Worm (Caenorhabditis elegans): Measurements from ENCODE around the gene bath-37.

Gene bath-37

DNA sequence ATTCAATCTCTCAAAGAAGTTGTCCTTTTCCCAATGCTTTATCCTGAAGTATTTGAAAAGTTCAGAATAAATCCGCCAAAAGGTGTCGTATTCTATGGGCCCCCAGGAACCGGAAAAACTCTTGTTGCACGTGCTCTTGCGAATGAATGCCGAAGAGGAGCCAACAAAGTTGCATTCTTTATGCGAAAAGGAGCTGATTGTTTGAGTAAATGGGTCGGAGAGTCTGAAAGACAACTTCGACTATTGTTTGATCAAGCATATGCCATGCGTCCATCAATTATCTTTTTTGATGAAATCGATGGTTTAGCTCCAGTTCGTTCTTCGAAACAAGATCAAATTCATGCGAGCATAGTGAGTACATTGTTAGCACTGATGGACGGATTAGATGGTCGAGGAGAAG, 12.1 kb downstream of the bath-37 start:
- TF ChIP-seq ceh-43 (GFP tag; optimal IDR thresholded peaks at IDR 0.05), result no peak
- TF ChIP-seq cnd-1 (tag; optimal IDR thresholded peaks at IDR 0.05), result no peak
- TF ChIP-seq bed-3 (GFP tag; optimal IDR thresholded peaks at IDR 0.05), result no peak
- TF ChIP-seq nhr-28 (tag; optimal IDR thresholded peaks at IDR 0.05), result no peak
- TF ChIP-seq zip-8 (tag; optimal IDR thresholded peaks at IDR 0.05), result no peak
- TF ChIP-seq sptf-1 (tag; optimal IDR thresholded peaks at IDR 0.05), result no peak
- no peak for TF ChIP-seq nhr-237 (tag; optimal IDR thresholded peaks at IDR 0.05)
- TF ChIP-seq ztf-11 (tag; optimal IDR thresholded peaks at IDR 0.05), result no peak
- TF ChIP-seq lsy-2 (tag; optimal IDR thresholded peaks at IDR 0.05), result no peak

DNA sequence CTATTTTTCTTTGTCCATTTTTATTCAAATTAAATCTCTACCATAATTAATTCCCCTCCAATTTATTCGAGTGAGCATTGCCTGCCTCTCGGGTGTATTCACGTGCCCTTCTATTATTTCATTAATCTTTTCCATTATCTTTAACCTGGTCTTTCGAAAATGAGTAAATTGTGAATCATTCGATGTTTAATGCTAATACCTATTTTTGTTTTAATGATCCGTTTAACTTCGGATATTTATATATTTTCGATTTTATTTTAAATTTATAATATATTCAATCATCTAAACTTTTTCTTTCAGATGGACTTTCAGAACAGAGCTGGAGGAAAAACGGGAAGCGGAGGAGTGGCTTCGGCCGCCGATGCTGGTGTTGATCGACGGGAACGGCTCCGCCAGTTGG, 15.5 kb downstream of the bath-37 start, which contains the start of gene repo-1:
Gene repo-1, plus strand, starts transcription at position 301 of the 400 bp plus-strand sequence.
- no peak for TF ChIP-seq zip-8 (tag; optimal IDR thresholded peaks at IDR 0.05)
- no peak for TF ChIP-seq unc-62 (GFP tag; optimal IDR thresholded peaks at IDR 0.05)
- TF ChIP-seq nhr-237 (tag; optimal IDR thresholded peaks at IDR 0.05), result no peak
- no peak for TF ChIP-seq bed-3 (GFP tag; optimal IDR thresholded peaks at IDR 0.05)
- TF ChIP-seq ham-2 (GFP tag; optimal IDR thresholded peaks at IDR 0.05), result no peak
- no peak for TF ChIP-seq sem-2 (GFP tag; optimal IDR thresholded peaks at IDR 0.05)
- no peak for TF ChIP-seq cnd-1 (tag; optimal IDR thresholded peaks at IDR 0.05)
- no peak for TF ChIP-seq nhr-28 (tag; optimal IDR thresholded peaks at IDR 0.05)
- no peak for TF ChIP-seq mep-1 (tag; optimal IDR thresholded peaks at IDR 0.05)
- TF ChIP-seq nhr-76 (tag; optimal IDR thresholded peaks at IDR 0.05), result no peak
- TF ChIP-seq elt-1 (tag; optimal IDR thresholded peaks at IDR 0.05; ENCODE audit: borderline replicate concordance, insufficient read depth), result no peak
- no peak for TF ChIP-seq mab-5 (tag; optimal IDR thresholded peaks at IDR 0.05)
- TF ChIP-seq elt-3 (tag; optimal IDR thresholded peaks at IDR 0.05), result no peak
- no peak for TF ChIP-seq nhr-2 (tag; optimal IDR thresholded peaks at IDR 0.05)
- TF ChIP-seq drap-1 (GFP tag; optimal IDR thresholded peaks at IDR 0.05), result no peak
- TF ChIP-seq lsy-2 (tag; optimal IDR thresholded peaks at IDR 0.05), result no peak
- no peak for TF ChIP-seq ces-1 (GFP tag; optimal IDR thresholded peaks at IDR 0.05)
- TF ChIP-seq snpc-4 (tag; optimal IDR thresholded peaks at IDR 0.05), result no peak
- no peak for TF ChIP-seq mls-2 (tag; optimal IDR thresholded peaks at IDR 0.05)
- TF ChIP-seq lin-32 (GFP tag; optimal IDR thresholded peaks at IDR 0.05), result no peak

ce11 chrIV:12084587-12084986, 15.9 kb downstream of the bath-37 start:
- TF ChIP-seq ces-1 (GFP tag; optimal IDR thresholded peaks at IDR 0.05) (no peak), ceh-39 (tag; optimal IDR thresholded peaks at IDR 0.05) (no peak), nhr-76 (tag; optimal IDR thresholded peaks at IDR 0.05) (no peak), cnd-1 (tag; optimal IDR thresholded peaks at IDR 0.05) (no peak), elt-1 (tag; optimal IDR thresholded peaks at IDR 0.05; ENCODE audit: borderline replicate concordance, insufficient read depth) (no peak), lin-32 (GFP tag; optimal IDR thresholded peaks at IDR 0.05) (no peak), nhr-28 (tag; optimal IDR thresholded peaks at IDR 0.05) (no peak), blmp-1 (tag; optimal IDR thresholded peaks at IDR 0.05) (no peak), pha-4 (tag; optimal IDR thresholded peaks at IDR 0.05) (no peak), hlh-1 (tag; optimal IDR thresholded peaks at IDR 0.05) (no peak), lin-13 (tag; optimal IDR thresholded peaks at IDR 0.05) (no peak), ceh-43 (GFP tag; optimal IDR thresholded peaks at IDR 0.05) (no peak), M03D4.4 (tag; optimal IDR thresholded peaks at IDR 0.05) (no peak), drap-1 (GFP tag; optimal IDR thresholded peaks at IDR 0.05) (no peak), snpc-4 (tag; optimal IDR thresholded peaks at IDR 0.05) (no peak), ceh-83 (GFP tag; optimal IDR thresholded peaks at IDR 0.05) (no peak), zip-8 (tag; optimal IDR thresholded peaks at IDR 0.05) (no peak), mep-1 (tag; optimal IDR thresholded peaks at IDR 0.05) (no peak), unc-39 (tag; optimal IDR thresholded peaks at IDR 0.05) (no peak), sptf-1 (tag; optimal IDR thresholded peaks at IDR 0.05) (no peak)

- no peak for TF ChIP-seq M03D4.4 (tag; optimal IDR thresholded peaks at IDR 0.05)
- TF ChIP-seq mep-1 (tag; optimal IDR thresholded peaks at IDR 0.05), result no peak
- TF ChIP-seq nhr-28 (tag; optimal IDR thresholded peaks at IDR 0.05), result no peak
- TF ChIP-seq nhr-2 (tag; optimal IDR thresholded peaks at IDR 0.05), result no peak
- no peak for TF ChIP-seq unc-120 (tag; optimal IDR thresholded peaks at IDR 0.05; ENCODE audit: poor library complexity, severe bottlenecking)
- TF ChIP-seq ceh-39 (tag; optimal IDR thresholded peaks at IDR 0.05), result no peak
- TF ChIP-seq lin-13 (tag; optimal IDR thresholded peaks at IDR 0.05), result no peak
- no peak for TF ChIP-seq snpc-4 (tag; optimal IDR thresholded peaks at IDR 0.05)
- TF ChIP-seq nhr-12 (tag; optimal IDR thresholded peaks at IDR 0.05), result no peak
- no peak for TF ChIP-seq pha-4 (tag; optimal IDR thresholded peaks at IDR 0.05)
- no peak for TF ChIP-seq sptf-1 (tag; optimal IDR thresholded peaks at IDR 0.05)
- no peak for TF ChIP-seq elt-3 (tag; optimal IDR thresholded peaks at IDR 0.05)
Measured at ce11 chrIV:12085120-12085519, 16.4 kb downstream of the bath-37 start, which contains the start of gene rbm-34. rbm-34 (plus strand) TSS chrIV:12085420.

Measured in whole organism, mixed stage, embryonic.